Worm (Caenorhabditis elegans): ENCODE measurements around the gene dsc-4.

Gene dsc-4

ce11 chrIV:291851-292367 is 28.4 kb downstream of the dsc-4 start (continued):
- no peak for TF ChIP-seq R02D3.7 (tag; optimal IDR thresholded peaks at IDR 0.05)
- peak; percentile 58 for TF ChIP-seq zip-2 (tag; optimal IDR thresholded peaks at IDR 0.05)
- peak in 1 of 2 experiments; percentile 71 for TF ChIP-seq mdl-1 (tag; optimal IDR thresholded peaks at IDR 0.05)
- TF ChIP-seq nhr-28 (tag; optimal IDR thresholded peaks at IDR 0.05) = peak; percentile 96
- no peak for TF ChIP-seq ceh-82 (tag; optimal IDR thresholded peaks at IDR 0.05)
- TF ChIP-seq zfp-2 (tag; optimal IDR thresholded peaks at IDR 0.05) = no peak
- no peak for TF ChIP-seq ces-1 (GFP tag; optimal IDR thresholded peaks at IDR 0.05)
- TF ChIP-seq saeg-2 (GFP tag; IDR thresholded peaks at IDR 0.05) = no peak
- TF ChIP-seq sdz-12 (GFP tag; optimal IDR thresholded peaks at IDR 0.05) = no peak
- TF ChIP-seq Y48G9A.11 (GFP tag; IDR thresholded peaks at IDR 0.05) = no peak
- peak; percentile 70 for TF ChIP-seq php-3 (GFP tag; IDR thresholded peaks at IDR 0.05)
- no peak for TF ChIP-seq ztf-11 (tag; optimal IDR thresholded peaks at IDR 0.05)
- TF ChIP-seq mxl-3 (GFP tag; optimal IDR thresholded peaks at IDR 0.05) = peak; percentile 60
- TF ChIP-seq set-16 (GFP tag; IDR thresholded peaks at IDR 0.05) = no peak
- TF ChIP-seq Y5F2A.4 (GFP tag; optimal IDR thresholded peaks at IDR 0.05) = no peak
- TF ChIP-seq lin-39 (tag; optimal IDR thresholded peaks at IDR 0.05) = no peak
- TF ChIP-seq nhr-11 (tag; optimal IDR thresholded peaks at IDR 0.05) = no peak
- TF ChIP-seq nhr-25 (tag; optimal IDR thresholded peaks at IDR 0.05; ENCODE audit: borderline replicate concordance, insufficient read depth) = no peak
- TF ChIP-seq ceh-32 (tag; optimal IDR thresholded peaks at IDR 0.05; ENCODE audit: poor library complexity) = no peak
- TF ChIP-seq spr-3 (GFP tag; optimal IDR thresholded peaks at IDR 0.05) = no peak
- TF ChIP-seq mep-1 (tag; optimal IDR thresholded peaks at IDR 0.05) = peak; percentile 63
- peak; percentile 57 for TF ChIP-seq spr-1 (tag; optimal IDR thresholded peaks at IDR 0.05)
- no peak for TF ChIP-seq ceh-28 (tag; optimal IDR thresholded peaks at IDR 0.05)
- TF ChIP-seq ZK546.5 (tag; optimal IDR thresholded peaks at IDR 0.05) = no peak
- TF ChIP-seq daf-12 (tag; optimal IDR thresholded peaks at IDR 0.05) = no peak
- TF ChIP-seq nhr-48 (tag; optimal IDR thresholded peaks at IDR 0.05) = peak; percentile 71
- no peak for TF ChIP-seq ceh-44 (GFP tag; IDR thresholded peaks at IDR 0.05)
- no peak for TF ChIP-seq mxl-2 (GFP tag; conservative IDR thresholded peaks at IDR 0.05)
- TF ChIP-seq nhr-76 (tag; optimal IDR thresholded peaks at IDR 0.05) = no peak
- peak; percentile 7 to 46 for TF ChIP-seq unc-62 (GFP tag; optimal IDR thresholded peaks at IDR 0.05 in 1 of 2)
- TF ChIP-seq unc-62 (tag; optimal IDR thresholded peaks at IDR 0.05) = no peak
- TF ChIP-seq Y75B8A.6 (GFP tag; IDR thresholded peaks at IDR 0.05) = no peak
- TF ChIP-seq lin-38 (GFP tag; IDR thresholded peaks at IDR 0.05) = 0 out of 2 replicates have a peak, but pooled peaks have one; percentile 30
- TF ChIP-seq zfp-3 (GFP tag; conservative IDR thresholded peaks at IDR 0.05) = peak; percentile 65; the same call in 1 of the 2 replicates
- TF ChIP-seq rbr-2 (tag; optimal IDR thresholded peaks at IDR 0.05) = no peak
- no peak for TF ChIP-seq madf-5 (GFP tag; IDR thresholded peaks at IDR 0.05)
- peak; percentile 34 for TF ChIP-seq nhr-6 (tag; optimal IDR thresholded peaks at IDR 0.05)
- no peak for TF ChIP-seq F44E2.7 (GFP tag; IDR thresholded peaks at IDR 0.05)
- peak; percentile 36 for TF ChIP-seq mes-2 (tag; optimal IDR thresholded peaks at IDR 0.05; ENCODE audit: poor library complexity, severe bottlenecking)
- peak; percentile 83 for TF ChIP-seq nhr-102 (tag; optimal IDR thresholded peaks at IDR 0.05)
- peak; percentile 36 for TF ChIP-seq jun-1 (tag; optimal IDR thresholded peaks at IDR 0.05)
- peak; percentile 56 for TF ChIP-seq aha-1 (tag)
- no peak for TF ChIP-seq F26F4.8 (GFP tag; conservative IDR thresholded peaks at IDR 0.05)

- no peak for TF ChIP-seq unc-130 (GFP tag; optimal IDR thresholded peaks at IDR 0.05)
- TF ChIP-seq ceh-82 (tag; optimal IDR thresholded peaks at IDR 0.05) = no peak
- TF ChIP-seq ZK337.2 (GFP tag; IDR thresholded peaks at IDR 0.05) = no peak
- no peak for TF ChIP-seq F44E2.7 (GFP tag; IDR thresholded peaks at IDR 0.05)
- TF ChIP-seq nhr-237 (tag; optimal IDR thresholded peaks at IDR 0.05) = no peak
- TF ChIP-seq hmg-1.1 (GFP tag; IDR thresholded peaks at IDR 0.05) = no peak
These were observed 29.0 kb downstream of the dsc-4 start, which contains the start of gene T21D12.7 for ce11 chrIV:291356-291755. Gene T21D12.7 (minus strand): TSS chrIV:291456.
